Worm (Caenorhabditis elegans): ENCODE results near the gene nhr-59.
A peak's percentile ranks its signal among the peaks of the same experiment; 100 is the strongest.

nhr-59 gene

DNA sequence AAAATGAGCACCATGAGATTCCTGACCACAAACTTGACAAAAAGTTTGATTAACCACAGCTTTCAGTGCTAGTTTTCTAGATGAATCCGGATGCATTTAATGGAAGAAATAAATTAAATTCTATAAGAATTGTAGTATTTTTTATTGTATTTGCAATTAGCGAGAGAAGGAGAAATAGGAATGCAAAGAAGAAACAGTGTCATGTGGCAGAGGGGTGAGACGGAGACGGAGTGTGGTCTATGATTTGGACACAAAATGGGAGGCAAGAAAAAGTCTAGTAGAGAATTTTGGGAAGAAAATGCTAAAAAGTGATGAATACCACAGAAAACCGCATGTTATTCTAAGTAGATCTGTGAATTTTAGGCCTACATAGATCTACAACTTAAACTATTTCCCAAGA lies at the start of gene nhr-59:
Gene nhr-59, minus strand, starts transcription at position 214 of the 400 bp plus-strand sequence.
- TF ChIP-seq pqm-1 (tag; optimal IDR thresholded peaks at IDR 0.05) (peak; percentile 17), hlh-30 (tag; optimal IDR thresholded peaks at IDR 0.05; ENCODE audit: insufficient read depth) (peak; percentile 81), aha-1 (tag) (peak; percentile 23), dmd-6 (GFP tag; IDR thresholded peaks at IDR 0.05) (peak; percentile 26; the same call in 1 of the 2 replicates), nhr-28 (tag; optimal IDR thresholded peaks at IDR 0.05) (peak; percentile 88), ceh-20 (GFP tag; IDR thresholded peaks at IDR 0.05) (no peak), nhr-237 (tag; optimal IDR thresholded peaks at IDR 0.05) (no peak), hlh-11 (tag; optimal IDR thresholded peaks at IDR 0.05) (peak; percentile 42), mes-2 (tag; optimal IDR thresholded peaks at IDR 0.05; ENCODE audit: poor library complexity, severe bottlenecking) (peak; percentile 7), mdl-1 (tag; optimal IDR thresholded peaks at IDR 0.05) (peak in 1 of 2 experiments; percentile 9)

- peak; percentile 80 for TF ChIP-seq nhr-28 (tag; optimal IDR thresholded peaks at IDR 0.05)
- no peak for TF ChIP-seq snpc-1.2 (GFP tag; IDR thresholded peaks at IDR 0.05)
- peak; percentile 66 for TF ChIP-seq hlh-11 (tag; optimal IDR thresholded peaks at IDR 0.05)
- peak; percentile 95 for TF ChIP-seq dmd-6 (GFP tag; IDR thresholded peaks at IDR 0.05)
- peak in 1 of 2 experiments; percentile 51 for TF ChIP-seq lsy-2 (tag; optimal IDR thresholded peaks at IDR 0.05)
- TF ChIP-seq dve-1 (tag; optimal IDR thresholded peaks at IDR 0.05; ENCODE audit: insufficient read depth) = peak; percentile 92
- no peak for TF ChIP-seq T20F7.1 (GFP tag; optimal IDR thresholded peaks at IDR 0.05)
- no peak for TF ChIP-seq daf-12 (tag; optimal IDR thresholded peaks at IDR 0.05)
- TF ChIP-seq nhr-10 (tag; optimal IDR thresholded peaks at IDR 0.05) = peak; percentile 10
- TF ChIP-seq T26A8.4 (GFP tag; IDR thresholded peaks at IDR 0.05) = no peak
- TF ChIP-seq Y105C5A.15 (GFP tag; IDR thresholded peaks at IDR 0.05) = no peak
- no peak for TF ChIP-seq ctbp-1 (GFP tag; IDR thresholded peaks at IDR 0.05)
- TF ChIP-seq lin-38 (GFP tag; IDR thresholded peaks at IDR 0.05) = no peak
- TF ChIP-seq F26F4.8 (GFP tag; conservative IDR thresholded peaks at IDR 0.05) = no peak
- TF ChIP-seq mxl-2 (GFP tag; conservative IDR thresholded peaks at IDR 0.05) = no peak
- no peak for TF ChIP-seq nhr-48 (tag; optimal IDR thresholded peaks at IDR 0.05)
- TF ChIP-seq snpc-4 (tag; optimal IDR thresholded peaks at IDR 0.05) = no peak
- TF ChIP-seq tra-1 (GFP tag; IDR thresholded peaks at IDR 0.05) = peak; percentile 53; the same call in 1 of the 2 replicates
- peak; percentile 88 for TF ChIP-seq php-3 (GFP tag; IDR thresholded peaks at IDR 0.05)
- TF ChIP-seq nhr-102 (tag; optimal IDR thresholded peaks at IDR 0.05) = peak; percentile 68
- peak; percentile 88 for TF ChIP-seq nhr-77 (tag; optimal IDR thresholded peaks at IDR 0.05)
- peak; percentile 56 for TF ChIP-seq pqm-1 (tag; optimal IDR thresholded peaks at IDR 0.05)
- TF ChIP-seq hlh-30 (tag; optimal IDR thresholded peaks at IDR 0.05; ENCODE audit: insufficient read depth) = no peak
- no peak for TF ChIP-seq zip-11 (GFP tag; IDR thresholded peaks at IDR 0.05)
- TF ChIP-seq nhr-41 (GFP tag; IDR thresholded peaks at IDR 0.05) = no peak
- TF ChIP-seq tag-97 (GFP tag; IDR thresholded peaks at IDR 0.05) = no peak
- TF ChIP-seq lin-39 (tag; optimal IDR thresholded peaks at IDR 0.05) = no peak
- TF ChIP-seq daf-16 (GFP tag; optimal IDR thresholded peaks at IDR 0.05) = no peak
- peak; percentile 88 for TF ChIP-seq daf-16 (tag; optimal IDR thresholded peaks at IDR 0.05)
- TF ChIP-seq nhr-42 (GFP tag; IDR thresholded peaks at IDR 0.05) = no peak
- TF ChIP-seq lir-3 (tag; optimal IDR thresholded peaks at IDR 0.05) = no peak
- TF ChIP-seq fkh-10 (GFP tag; optimal IDR thresholded peaks at IDR 0.05) = no peak
- TF ChIP-seq F10B5.3 (tag; optimal IDR thresholded peaks at IDR 0.05) = no peak
- no peak for TF ChIP-seq lin-15B (tag; optimal IDR thresholded peaks at IDR 0.05)
- TF ChIP-seq lin-1 (GFP tag; IDR thresholded peaks at IDR 0.05) = no peak
- TF ChIP-seq sdz-12 (GFP tag; optimal IDR thresholded peaks at IDR 0.05) = no peak
Measured at ce11 chrV:2327124-2327523, 49.1 kb upstream of the nhr-59 start.
